Worm (Caenorhabditis elegans) whole organism, early embryonic: ENCODE data around the gene gcy-32.

ENCODE experiments used
- ama-1 ChIP-seq: fragments of 150-350 bp; optimal IDR thresholded peaks from 2 replicates; lab custom pipeline; 2014
- ceh-36 ChIP-seq: sonication (generic microtip); optimal IDR thresholded peaks from 2 replicates; lab custom pipeline; 2016; ENCODE audit warnings: missing genetic modification characterization, inconsistent platforms, missing compliant biosample characterization
- hmbx-1 ChIP-seq: sonication (generic microtip); optimal IDR thresholded peaks from 2 replicates; lab custom pipeline; 2016; ENCODE audit warnings: mild to moderate bottlenecking, missing genetic modification characterization, missing compliant biosample characterization
- hmg-4 ChIP-seq: fragments of 200-800 bp; sonication (Bioruptor generic); optimal IDR thresholded peaks from 2 replicates; lab custom pipeline; 2018; ENCODE audit warnings: mild to moderate bottlenecking, missing genetic modification characterization, missing compliant biosample characterization
- pes-1 ChIP-seq: fragments of 200-800 bp; sonication (Bioruptor generic); IDR thresholded peaks from 2 replicates; pipeline ENCODE4 v1.3.6; 2022; ENCODE audit warnings: missing genetic modification reagents, missing genetic modification characterization, missing compliant biosample characterization
- scrt-1 ChIP-seq: fragments of 200-800 bp; sonication (Bioruptor generic); IDR thresholded peaks from 2 replicates; pipeline ENCODE4 v1.3.6; 2022; ENCODE audit warnings: missing genetic modification characterization, missing compliant biosample characterization

DNA sequence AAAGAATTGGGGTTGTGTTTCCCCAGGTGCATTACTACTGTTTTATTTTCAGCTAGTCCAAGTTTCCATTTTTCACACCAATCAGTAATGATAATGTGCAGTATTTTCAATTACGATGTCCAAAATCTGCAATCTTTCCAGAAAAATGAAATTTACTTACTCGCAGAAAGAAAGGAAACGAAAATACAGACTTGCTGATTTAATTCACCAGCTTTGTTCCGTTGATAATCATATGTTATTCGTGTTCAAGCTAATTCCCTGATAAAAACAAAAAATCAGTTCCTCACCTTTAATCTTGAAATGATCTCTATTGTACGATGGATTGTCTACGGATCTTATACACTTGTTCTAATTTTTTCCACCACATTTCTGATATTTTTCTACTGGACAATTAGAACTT is 8.6 kb upstream of the gcy-32 start, which contains the start of gene srxa-11:
- TF ChIP-seq pes-1, result no peak
- TF ChIP-seq ama-1 (lab: Kevin White, UChicago), result no peak
- TF ChIP-seq scrt-1, result no peak
- no peak for TF ChIP-seq hmbx-1
- TF ChIP-seq hmg-4 (GFP tag; lab: Kevin White, UChicago), result no peak
- TF ChIP-seq ceh-36, result no peak
